Worm (Caenorhabditis elegans) whole organism, young adult: ENCODE results near the gene F59B10.5.

ENCODE experiments used
- F55B11.4 ChIP-seq: sonication (generic microtip); optimal IDR thresholded peaks from 2 replicates; lab custom pipeline; 2016; ENCODE audit warnings: missing compliant biosample characterization, missing genetic modification characterization, borderline replicate concordance; ENCODE audit not compliant: insufficient read depth
- F57C9.4 ChIP-seq: sonication (generic microtip); optimal IDR thresholded peaks from 2 replicates; lab custom pipeline; 2017; ENCODE audit warnings: mild to moderate bottlenecking, missing genetic modification characterization, missing compliant biosample characterization
- ZK185.1 ChIP-seq: sonication (generic microtip); optimal IDR thresholded peaks from 2 replicates; lab custom pipeline; 2016; ENCODE audit warnings: mild to moderate bottlenecking, missing genetic modification characterization, missing compliant biosample characterization; ENCODE audit not compliant: poor library complexity, severe bottlenecking
- aptf-3 ChIP-seq: fragments of 200-800 bp; sonication (Bioruptor generic); IDR thresholded peaks from 2 replicates; pipeline ENCODE4 v1.3.6; 2022; ENCODE audit warnings: missing genetic modification characterization, missing compliant biosample characterization
- ceh-79 ChIP-seq: sonication (generic microtip); optimal IDR thresholded peaks from 2 replicates; lab custom pipeline; 2017; ENCODE audit warnings: mild to moderate bottlenecking, missing genetic modification characterization, missing compliant biosample characterization
- die-1 ChIP-seq: sonication (generic microtip); optimal IDR thresholded peaks from 2 replicates; lab custom pipeline; 2016; ENCODE audit warnings: missing genotype, mild to moderate bottlenecking, missing genetic modification characterization, missing compliant biosample characterization
- dpl-1 ChIP-seq: fragments of 150-350 bp; optimal IDR thresholded peaks from 2 replicates; lab custom pipeline; 2014; ENCODE audit warnings: missing biosample characterization, missing genetic modification reagents, missing genetic modification characterization
- him-1 ChIP-seq: sonication (generic microtip); optimal IDR thresholded peaks from 2 replicates; lab custom pipeline; 2016; ENCODE audit warnings: missing genotype, missing genetic modification reagents, missing genetic modification characterization, missing compliant biosample characterization
- lag-1 ChIP-seq: fragments of 200-800 bp; sonication (Bioruptor generic); IDR thresholded peaks from 2 replicates; pipeline ENCODE4 v1.3.6; 2022; ENCODE audit warnings: missing genetic modification reagents, missing genetic modification characterization, missing compliant biosample characterization
- pha-4 ChIP-seq: fragments of 150-350 bp; sonication (generic microtip); optimal IDR thresholded peaks from 2 replicates; lab custom pipeline; 2014; ENCODE audit warnings: missing biosample characterization, missing genetic modification reagents, missing genetic modification characterization
- sea-2 ChIP-seq: fragments of 200-800 bp; sonication (Bioruptor generic); IDR thresholded peaks from 2 replicates; pipeline ENCODE4 v1.3.6; 2022; ENCODE audit warnings: missing genetic modification characterization, missing compliant biosample characterization

ce11 chrII:10570302-10570701 lies 46.8 kb upstream of the F59B10.5 start, which contains the start of gene txt-13:
- TF ChIP-seq ZK185.1 (tag; lab: Kevin White, UChicago) (no peak), lag-1 (no peak), dpl-1 (GFP tag; lab: Kevin White, UChicago) (no peak), ceh-79 (tag; lab: Kevin White, UChicago) (no peak), sea-2 (no peak), die-1 (tag; lab: Kevin White, UChicago) (no peak), aptf-3 (GFP tag; lab: Robert Waterston, UW) (no peak), F57C9.4 (no peak), pha-4 (tag; lab: Kevin White, UChicago) (no peak), him-1 (tag; lab: Kevin White, UChicago) (no peak), F55B11.4 (tag; lab: Kevin White, UChicago) (no peak)
